Fruit fly (Drosophila melanogaster): ENCODE data around the gene CG34377.
A peak's percentile ranks its signal among the peaks of the same experiment; 100 is the strongest.

Gene CG34377

dm6 chr3R:22358810-22359209 is 34.9 kb upstream of the CG34377 start (continued):
- no peak for TF ChIP-seq ERR (GFP tag; optimal IDR thresholded peaks at IDR 0.05)
- no peak for TF ChIP-seq CG6765 (GFP tag; optimal IDR thresholded peaks at IDR 0.05)
- peak; percentile 86 for TF ChIP-seq CG15601 (tag; optimal IDR thresholded peaks at IDR 0.05)
- TF ChIP-seq Doc2 (GFP tag; IDR thresholded peaks at IDR 0.05): 0 out of 2 replicates have a peak, but pooled peaks have one; percentile 12
- TF ChIP-seq trh (GFP tag; optimal IDR thresholded peaks at IDR 0.05): peak; percentile 63
- no peak for TF ChIP-seq CG10321 (GFP tag; IDR thresholded peaks at IDR 0.05)
- peak; percentile 72 for TF ChIP-seq CG8924 (tag; optimal IDR thresholded peaks at IDR 0.05)
- TF ChIP-seq Ets97D (GFP tag; optimal IDR thresholded peaks at IDR 0.05): no peak
- peak; percentile 52; the same call in 1 of the 3 replicates for TF ChIP-seq CG14050 (GFP tag; IDR thresholded peaks at IDR 0.05)
- TF ChIP-seq fd96Cb (tag; optimal IDR thresholded peaks at IDR 0.05): peak; percentile 77
- no peak for TF ChIP-seq zen2 (GFP tag; IDR thresholded peaks at IDR 0.05; ENCODE audit: partially characterized antibody)
- TF ChIP-seq CG1603 (tag; optimal IDR thresholded peaks at IDR 0.05): peak; percentile 85
- peak; percentile 66 for TF ChIP-seq CG10959 (GFP tag; IDR thresholded peaks at IDR 0.05)
- no peak for TF ChIP-seq Ets65A (GFP tag)
- no peak for TF ChIP-seq Hey (tag; optimal IDR thresholded peaks at IDR 0.05)
- peak; percentile 44; the same call in 1 of the 2 replicates for TF ChIP-seq peb (GFP tag; IDR thresholded peaks at IDR 0.05)
- no peak for TF ChIP-seq CG6654 (GFP tag; optimal IDR thresholded peaks at IDR 0.05)
- peak; percentile 77 for TF ChIP-seq ATbp (GFP tag; optimal IDR thresholded peaks at IDR 0.05)
- no peak for TF ChIP-seq Opbp (GFP tag; IDR thresholded peaks at IDR 0.05; ENCODE audit: partially characterized antibody)
- TF ChIP-seq Trl (optimal IDR thresholded peaks at IDR 0.05): no peak
- peak; percentile 76 for TF ChIP-seq Trl (GFP tag; optimal IDR thresholded peaks at IDR 0.05)
- TF ChIP-seq bab2 (GFP tag; optimal IDR thresholded peaks at IDR 0.05): peak; percentile 70
- TF ChIP-seq unc-4 (GFP tag; IDR thresholded peaks at IDR 0.05; ENCODE audit: partially characterized antibody): no peak
- TF ChIP-seq CG3995 (GFP tag; optimal IDR thresholded peaks at IDR 0.05): no peak
- TF ChIP-seq Hsf (GFP tag; optimal IDR thresholded peaks at IDR 0.05): peak; percentile 51
- TF ChIP-seq Fer2 (tag; optimal IDR thresholded peaks at IDR 0.05): no peak
- TF ChIP-seq psq (GFP tag; optimal IDR thresholded peaks at IDR 0.05): peak; percentile 70
- TF ChIP-seq jing (GFP tag; optimal IDR thresholded peaks at IDR 0.05): peak; percentile 23
- TF ChIP-seq gcm (GFP tag; optimal IDR thresholded peaks at IDR 0.05): peak; percentile 57
- TF ChIP-seq row (GFP tag; IDR thresholded peaks at IDR 0.05): peak; percentile 67; the same call in 2 of the 3 replicates
- TF ChIP-seq Poxn (GFP tag; IDR thresholded peaks at IDR 0.05): no peak
- TF ChIP-seq Lhr (GFP tag; optimal IDR thresholded peaks at IDR 0.05): peak; percentile 73
- TF ChIP-seq ranshi (GFP tag; IDR thresholded peaks at IDR 0.05): peak; percentile 56
- peak; percentile 66; the same call in 1 of the 2 replicates for TF ChIP-seq CG11696 (GFP tag; IDR thresholded peaks at IDR 0.05)
- TF ChIP-seq phol (tag; optimal IDR thresholded peaks at IDR 0.05): peak; percentile 67
- TF ChIP-seq CG4730 (GFP tag; IDR thresholded peaks at IDR 0.05): peak; percentile 71
- TF ChIP-seq sima (GFP tag; optimal IDR thresholded peaks at IDR 0.05): no peak
- TF ChIP-seq CG12769 (tag; optimal IDR thresholded peaks at IDR 0.05): peak; percentile 65
- TF ChIP-seq CG3163 (GFP tag; optimal IDR thresholded peaks at IDR 0.05): no peak
- TF ChIP-seq hkb (optimal IDR thresholded peaks at IDR 0.05): no peak
- TF ChIP-seq hkb (GFP tag; IDR thresholded peaks at IDR 0.05): peak; percentile 74
- peak; percentile 57; the same call in 1 of the 2 replicates for TF ChIP-seq CG5953 (GFP tag; IDR thresholded peaks at IDR 0.05)
- TF ChIP-seq CG43689 (GFP tag; IDR thresholded peaks at IDR 0.05): 0 out of 2 replicates have a peak, but pooled peaks have one; percentile 27
- no peak for TF ChIP-seq Dip3 (GFP tag; optimal IDR thresholded peaks at IDR 0.05)
- peak; percentile 78 for TF ChIP-seq CG17829 (tag; optimal IDR thresholded peaks at IDR 0.05)
- peak; percentile 83 for TF ChIP-seq CG6254 (GFP tag; optimal IDR thresholded peaks at IDR 0.05)
- TF ChIP-seq ttk (GFP tag; IDR thresholded peaks at IDR 0.05): peak; percentile 72
- no peak for TF ChIP-seq klu (GFP tag; IDR thresholded peaks at IDR 0.05)
- peak; percentile 63 for TF ChIP-seq CG17802 (tag; optimal IDR thresholded peaks at IDR 0.05)
- TF ChIP-seq Lpt (GFP tag; optimal IDR thresholded peaks at IDR 0.05): no peak
- peak; percentile 61; the same call in 2 of the 3 replicates for TF ChIP-seq Mrtf (GFP tag; IDR thresholded peaks at IDR 0.05)
- 0 out of 2 replicates have a peak, but pooled peaks have one; percentile 31 for TF ChIP-seq NFAT (GFP tag; IDR thresholded peaks at IDR 0.05)
